Worm (Caenorhabditis elegans) whole organism, early embryonic: Measurements from ENCODE around the gene bed-2.

ENCODE experiments used
- B0310.2 ChIP-seq: sonication (generic microtip); optimal IDR thresholded peaks from 2 replicates; lab custom pipeline; 2016; ENCODE audit warnings: mild to moderate bottlenecking, missing genetic modification characterization, missing compliant biosample characterization
- F13C5.2 ChIP-seq: sonication (generic microtip); optimal IDR thresholded peaks from 2 replicates; lab custom pipeline; 2017; ENCODE audit warnings: mild to moderate bottlenecking, missing genetic modification characterization, inconsistent platforms, missing compliant biosample characterization
- aly-1 ChIP-seq: sonication (generic microtip); optimal IDR thresholded peaks from 2 replicates; lab custom pipeline; 2016; ENCODE audit warnings: missing genetic modification characterization, missing compliant biosample characterization
- ama-1 ChIP-seq: fragments of 150-350 bp; optimal IDR thresholded peaks from 2 replicates; lab custom pipeline; 2014
- ceh-13 ChIP-seq: fragments of 200-800 bp; sonication (Bioruptor generic); optimal IDR thresholded peaks from 2 replicates; lab custom pipeline; 2018; ENCODE audit warnings: mild to moderate bottlenecking, missing genetic modification characterization, missing compliant biosample characterization
- ceh-36 ChIP-seq: sonication (generic microtip); optimal IDR thresholded peaks from 2 replicates; lab custom pipeline; 2016; ENCODE audit warnings: missing genetic modification characterization, inconsistent platforms, missing compliant biosample characterization
- ets-7 ChIP-seq: sonication (generic microtip); optimal IDR thresholded peaks from 2 replicates; lab custom pipeline; 2016; ENCODE audit warnings: missing genotype, missing genetic modification characterization, missing compliant biosample characterization
- flt-1 ChIP-seq: fragments of 200-800 bp; sonication (Bioruptor generic); IDR thresholded peaks from 2 replicates; pipeline ENCODE4 v1.3.6; 2022; ENCODE audit warnings: missing genetic modification characterization, missing compliant biosample characterization
- hmbx-1 ChIP-seq: sonication (generic microtip); optimal IDR thresholded peaks from 2 replicates; lab custom pipeline; 2016; ENCODE audit warnings: mild to moderate bottlenecking, missing genetic modification characterization, missing compliant biosample characterization
- hmg-4 ChIP-seq: fragments of 200-800 bp; sonication (Bioruptor generic); optimal IDR thresholded peaks from 2 replicates; lab custom pipeline; 2018; ENCODE audit warnings: mild to moderate bottlenecking, missing genetic modification characterization, missing compliant biosample characterization
- hnd-1 ChIP-seq: sonication (generic microtip); optimal IDR thresholded peaks from 2 replicates; lab custom pipeline; 2016; ENCODE audit warnings: missing genetic modification characterization, missing compliant biosample characterization
- pes-1 ChIP-seq: fragments of 200-800 bp; sonication (Bioruptor generic); IDR thresholded peaks from 2 replicates; pipeline ENCODE4 v1.3.6; 2022; ENCODE audit warnings: missing genetic modification reagents, missing genetic modification characterization, missing compliant biosample characterization
- scrt-1 ChIP-seq: fragments of 200-800 bp; sonication (Bioruptor generic); IDR thresholded peaks from 2 replicates; pipeline ENCODE4 v1.3.6; 2022; ENCODE audit warnings: missing genetic modification characterization, missing compliant biosample characterization
- sea-1 ChIP-seq: fragments of 200-800 bp; sonication (Bioruptor generic); conservative IDR thresholded peaks from 2 replicates; pipeline ENCODE4 v1.3.6; 2022; ENCODE audit warnings: missing genetic modification characterization, missing compliant biosample characterization
- tbx-11 ChIP-seq: fragments of 200-800 bp; sonication (Bioruptor generic); IDR thresholded peaks from 2 replicates; pipeline ENCODE4 v1.3.6; 2022; ENCODE audit warnings: missing genetic modification characterization, missing compliant biosample characterization
- tbx-37 ChIP-seq: fragments of 200-800 bp; sonication (Bioruptor generic); conservative IDR thresholded peaks from 2 replicates; pipeline ENCODE4 v1.3.6; 2022; ENCODE audit warnings: missing genetic modification reagents, missing genetic modification characterization, missing compliant biosample characterization
- tra-4 ChIP-seq: sonication (generic microtip); optimal IDR thresholded peaks from 2 replicates; lab custom pipeline; 2017; ENCODE audit warnings: missing genetic modification characterization, missing compliant biosample characterization

The bed-2 gene

DNA sequence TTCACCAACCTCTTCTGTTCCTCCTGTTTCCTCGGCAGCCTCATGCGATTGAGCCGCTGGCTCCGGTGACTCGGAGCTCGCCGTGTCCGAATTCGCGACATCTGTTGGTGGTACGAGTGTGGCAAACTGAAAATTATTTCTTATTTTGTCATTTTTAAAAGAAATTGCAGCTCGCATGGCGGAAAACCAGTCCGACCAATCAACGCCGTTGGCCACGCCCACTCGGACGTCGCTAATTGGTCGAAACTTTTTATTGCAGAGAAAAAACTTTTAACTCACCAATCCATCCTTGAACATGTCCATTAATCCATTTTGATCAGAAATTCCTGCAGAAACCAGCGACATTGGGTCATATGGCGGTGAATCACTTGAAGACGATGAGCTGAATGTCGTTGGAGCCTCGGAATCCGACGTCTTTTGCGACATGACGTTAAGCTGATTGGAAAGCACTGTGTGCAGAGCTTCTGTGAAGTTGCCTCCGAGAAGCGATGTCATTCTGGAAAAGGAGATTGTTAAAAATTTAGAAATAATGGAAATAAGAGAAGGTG lies at the start of gene bed-2:
Gene bed-2 (minus strand): TSS at position 498 of the 548 bp plus-strand sequence.
- TF ChIP-seq F13C5.2 (tag; lab: Kevin White, UChicago), result no peak
- TF ChIP-seq hnd-1 (tag; lab: Kevin White, UChicago), result no peak
- TF ChIP-seq ceh-36, result no peak
- TF ChIP-seq tbx-37 (GFP tag; lab: Robert Waterston, UW), result no peak
- TF ChIP-seq aly-1 (tag; lab: Kevin White, UChicago), result no peak
- TF ChIP-seq B0310.2, result no peak
- TF ChIP-seq tbx-11 (GFP tag; lab: Robert Waterston, UW), result no peak
- TF ChIP-seq sea-1 (GFP tag; lab: Robert Waterston, UW), result no peak
- TF ChIP-seq hmg-4 (GFP tag; lab: Kevin White, UChicago), result no peak
- no peak for TF ChIP-seq flt-1
- TF ChIP-seq tra-4, result no peak
- no peak for TF ChIP-seq ets-7 (tag; lab: Kevin White, UChicago)
- no peak for TF ChIP-seq scrt-1 (GFP tag; lab: Robert Waterston, UW)
- no peak for TF ChIP-seq ama-1 (lab: Kevin White, UChicago)
- TF ChIP-seq hmbx-1 (tag; lab: Kevin White, UChicago), result no peak
- no peak for TF ChIP-seq pes-1
- TF ChIP-seq ceh-13 (GFP tag; lab: Kevin White, UChicago), result no peak

ce11 chrIII:11510826-11511225 lies 40.2 kb upstream of the bed-2 start:
- no peak for TF ChIP-seq ets-7 (tag; lab: Kevin White, UChicago)
- no peak for TF ChIP-seq F13C5.2 (tag; lab: Kevin White, UChicago)
- no peak for TF ChIP-seq hmg-4 (GFP tag; lab: Kevin White, UChicago)
- TF ChIP-seq tra-4, result no peak
- TF ChIP-seq pes-1, result no peak
- no peak for TF ChIP-seq hnd-1 (tag; lab: Kevin White, UChicago)
- no peak for TF ChIP-seq flt-1
- TF ChIP-seq tbx-37 (GFP tag; lab: Robert Waterston, UW), result no peak
- TF ChIP-seq tbx-11 (GFP tag; lab: Robert Waterston, UW), result no peak
- TF ChIP-seq ceh-13 (GFP tag; lab: Kevin White, UChicago), result no peak
- TF ChIP-seq hmbx-1 (tag; lab: Kevin White, UChicago), result no peak
- TF ChIP-seq sea-1 (GFP tag; lab: Robert Waterston, UW), result no peak
- TF ChIP-seq scrt-1 (GFP tag; lab: Robert Waterston, UW), result no peak
- TF ChIP-seq ama-1 (lab: Kevin White, UChicago), result no peak
- TF ChIP-seq aly-1 (tag; lab: Kevin White, UChicago), result no peak

DNA sequence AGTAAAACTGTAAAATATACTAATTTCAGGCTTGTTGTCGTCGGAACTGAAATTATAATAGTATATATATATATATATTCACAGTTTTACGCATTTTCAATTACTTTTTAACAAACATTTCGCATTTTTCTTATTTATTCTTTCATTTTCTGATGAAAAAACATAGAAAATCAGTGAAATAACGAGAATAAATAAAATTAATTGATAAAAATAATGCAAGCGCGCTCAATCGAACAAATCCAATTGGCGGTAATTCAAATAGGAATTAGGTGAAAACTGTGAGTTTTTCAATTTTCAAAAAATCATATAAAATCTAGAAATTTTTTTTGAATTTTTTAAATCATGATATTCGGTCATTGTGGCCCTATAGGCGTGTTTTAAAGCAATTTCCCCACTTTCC lies 39.5 kb upstream of the bed-2 start:
- no peak for TF ChIP-seq pes-1
- TF ChIP-seq ets-7 (tag; lab: Kevin White, UChicago), result no peak
- no peak for TF ChIP-seq flt-1
- TF ChIP-seq aly-1 (tag; lab: Kevin White, UChicago), result no peak
- TF ChIP-seq ama-1 (lab: Kevin White, UChicago), result no peak
- no peak for TF ChIP-seq scrt-1 (GFP tag; lab: Robert Waterston, UW)
- TF ChIP-seq ceh-13 (GFP tag; lab: Kevin White, UChicago), result no peak
- no peak for TF ChIP-seq B0310.2
- TF ChIP-seq tbx-37 (GFP tag; lab: Robert Waterston, UW), result no peak
- TF ChIP-seq hmg-4 (GFP tag; lab: Kevin White, UChicago), result no peak
- no peak for TF ChIP-seq F13C5.2 (tag; lab: Kevin White, UChicago)
- TF ChIP-seq ceh-36, result no peak
- TF ChIP-seq hnd-1 (tag; lab: Kevin White, UChicago), result no peak
- TF ChIP-seq tbx-11 (GFP tag; lab: Robert Waterston, UW), result no peak
- TF ChIP-seq hmbx-1 (tag; lab: Kevin White, UChicago), result no peak

DNA sequence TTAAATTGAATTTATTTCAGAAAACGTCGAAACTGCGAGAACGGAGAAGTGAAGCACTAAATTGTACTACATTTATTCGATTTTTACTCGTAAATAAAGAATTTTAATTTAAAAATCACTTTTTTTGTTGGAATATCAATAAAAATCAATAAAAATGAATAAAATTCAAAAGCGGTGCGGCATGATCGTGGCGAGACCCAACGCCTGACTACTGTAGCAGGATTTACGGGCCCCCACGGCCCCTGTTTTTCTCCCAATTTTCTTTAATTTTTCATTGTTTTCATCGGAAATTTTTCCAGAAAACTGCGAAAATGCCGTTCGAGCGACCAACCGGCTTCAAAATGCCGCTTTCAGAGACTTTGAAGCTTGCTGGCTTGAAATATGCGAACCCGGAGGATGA lies 38.2 kb upstream of the bed-2 start, which contains the start of gene Y66D12A.19:
Gene Y66D12A.19 (plus strand): TSS at position 266 of the 400 bp plus-strand sequence.
- TF ChIP-seq ceh-13 (GFP tag; lab: Kevin White, UChicago), result no peak
- no peak for TF ChIP-seq ama-1 (lab: Kevin White, UChicago)
- no peak for TF ChIP-seq tbx-37 (GFP tag; lab: Robert Waterston, UW)
- TF ChIP-seq pes-1, result 0 out of 2 replicates have a peak, but pooled peaks have one; percentile 34
- no peak for TF ChIP-seq tra-4

DNA sequence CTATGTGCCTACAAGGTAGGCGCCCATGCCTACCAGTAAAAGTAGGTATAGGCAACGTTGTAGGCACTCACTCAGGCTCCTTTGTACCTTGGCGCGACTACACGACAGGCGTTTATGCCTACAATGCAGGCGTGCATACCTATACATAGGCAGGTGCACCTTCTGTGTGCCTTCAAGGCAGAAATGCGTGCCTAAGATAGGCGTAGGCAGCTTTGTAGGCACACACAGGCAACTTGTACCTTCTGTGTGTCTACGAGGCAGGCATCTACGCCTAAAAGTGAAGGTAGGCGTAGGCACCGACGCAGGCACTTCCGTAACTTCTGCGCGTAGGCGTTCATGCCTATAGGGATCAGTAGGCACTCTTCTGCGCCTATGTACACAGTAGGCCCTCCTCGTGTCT lies 35.0 kb upstream of the bed-2 start:
- TF ChIP-seq ama-1 (lab: Kevin White, UChicago) (no peak), scrt-1 (GFP tag; lab: Robert Waterston, UW) (0 out of 2 replicates have a peak, but pooled peaks have one; percentile 7)

DNA sequence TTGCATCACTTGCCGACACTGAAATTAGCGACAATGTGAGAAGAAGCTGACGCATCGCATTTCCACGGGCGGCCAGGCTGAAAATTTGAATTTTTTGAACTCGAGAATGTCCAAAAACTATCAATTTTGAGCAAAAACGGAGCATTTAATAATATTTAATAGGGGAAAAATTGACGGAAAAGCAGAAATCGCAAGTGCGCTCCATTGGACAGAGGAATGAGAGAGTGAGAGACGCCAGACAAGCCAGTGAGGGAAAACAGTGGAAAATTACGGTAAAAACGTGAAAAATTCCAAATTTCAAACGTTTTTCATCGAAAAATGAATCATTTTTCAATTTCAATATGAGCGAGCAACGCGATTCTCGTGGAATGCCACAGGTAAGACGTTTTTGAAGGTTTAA lies 34.6 kb upstream of the bed-2 start, which contains the start of the genes Y66D12A.21 and spe-6:
Gene Y66D12A.21 (minus strand): TSS at position 90 of the 400 bp plus-strand sequence.
Gene spe-6 (plus strand): TSS at position 276 of the 400 bp plus-strand sequence.
- TF ChIP-seq ets-7 (tag; lab: Kevin White, UChicago), result no peak
- TF ChIP-seq hmg-4 (GFP tag; lab: Kevin White, UChicago), result no peak
- TF ChIP-seq flt-1, result no peak
- TF ChIP-seq F13C5.2 (tag; lab: Kevin White, UChicago), result no peak

DNA sequence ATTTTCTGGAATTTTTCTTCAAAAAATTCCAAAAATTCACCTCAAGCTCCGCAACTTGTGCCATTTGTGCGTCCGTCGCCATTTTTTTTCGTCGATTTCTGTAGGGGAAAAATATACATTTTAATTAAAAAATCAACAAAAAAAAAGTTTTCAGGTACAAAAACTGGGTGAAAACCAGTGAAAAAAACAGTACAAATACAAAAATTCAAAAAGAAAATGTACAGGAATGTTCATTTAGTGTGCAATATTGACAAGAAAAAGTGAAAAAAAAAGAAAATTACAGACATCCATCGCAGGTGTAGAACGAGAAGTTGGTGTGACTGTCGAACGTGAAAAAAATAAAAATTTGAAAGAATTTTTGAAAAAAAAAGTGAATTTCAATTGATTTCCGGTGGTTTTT lies 32.1 kb upstream of the bed-2 start, which contains the start of gene tin-10:
Gene tin-10 (minus strand): TSS at position 101 of the 400 bp plus-strand sequence.
- TF ChIP-seq F13C5.2 (tag; lab: Kevin White, UChicago) (no peak), tbx-11 (GFP tag; lab: Robert Waterston, UW) (no peak), sea-1 (GFP tag; lab: Robert Waterston, UW) (no peak), ama-1 (lab: Kevin White, UChicago) (no peak), ceh-36 (no peak), hmbx-1 (tag; lab: Kevin White, UChicago) (no peak), flt-1 (no peak)

ce11 chrIII:11500647-11501046 lies 30.0 kb upstream of the bed-2 start, which contains the start of gene nars-2:
Gene nars-2, minus strand, starts transcription at chrIII:11500747.
- TF ChIP-seq ets-7 (tag; lab: Kevin White, UChicago) (no peak), tbx-11 (GFP tag; lab: Robert Waterston, UW) (no peak), hmg-4 (GFP tag; lab: Kevin White, UChicago) (no peak), scrt-1 (GFP tag; lab: Robert Waterston, UW) (no peak), tbx-37 (GFP tag; lab: Robert Waterston, UW) (no peak), aly-1 (tag; lab: Kevin White, UChicago) (no peak), B0310.2 (no peak), ceh-36 (no peak), ama-1 (lab: Kevin White, UChicago) (no peak), flt-1 (no peak)
